Fruit fly (Drosophila melanogaster): Measurements from ENCODE around the gene bun.

DNA sequence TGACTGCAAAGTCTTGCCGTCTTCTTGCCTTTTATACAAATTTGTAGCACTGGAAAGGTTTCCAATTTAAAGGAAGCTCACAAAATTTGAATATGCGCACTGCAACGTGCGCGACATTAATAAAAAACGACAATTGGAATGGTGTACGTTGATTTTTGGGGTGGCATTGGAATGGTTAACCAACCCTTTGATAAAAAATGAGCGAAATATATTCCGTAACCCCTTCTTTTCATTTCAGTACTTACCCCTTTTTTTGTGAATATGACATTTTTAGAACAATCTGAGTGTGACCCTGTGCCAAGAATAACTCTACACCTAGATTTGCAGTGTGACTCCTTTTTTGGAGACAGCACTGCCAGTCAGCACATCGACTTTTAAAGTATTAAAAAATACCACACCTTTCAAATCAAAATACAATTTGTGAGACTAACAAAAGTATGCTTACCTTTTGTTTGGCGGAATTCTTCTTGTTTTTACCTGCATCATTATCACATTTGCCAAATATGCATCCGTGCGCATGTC is 28.6 kb upstream of the bun start:
- TF ChIP-seq CG9948 (tag; optimal IDR thresholded peaks at IDR 0.05) (no peak), Pif1A (GFP tag; optimal IDR thresholded peaks at IDR 0.05) (no peak), rn (GFP tag; IDR thresholded peaks at IDR 0.05) (no peak), D1 (tag; optimal IDR thresholded peaks at IDR 0.05) (no peak), Pif1B (GFP tag; optimal IDR thresholded peaks at IDR 0.05) (no peak), CG13204 (GFP tag; optimal IDR thresholded peaks at IDR 0.05) (no peak), EcR (GFP tag; optimal IDR thresholded peaks at IDR 0.05) (no peak), gl (tag; optimal IDR thresholded peaks at IDR 0.05) (no peak)
